Fruit fly (Drosophila melanogaster) S2 (cell line): ENCODE measurements around the gene CG32391.

Experiments used
- CG8478 ChIP-seq: fragments of >200 bp; optimal IDR thresholded peaks from 2 replicates; lab custom pipeline; 2018
- CTCF ChIP-seq, 2 experiments: fragments of >200 bp; optimal IDR thresholded peaks; 2 replicates each; lab custom pipeline; 2018

dm6 chr3L:7094020-7094419 is 25.0 kb upstream of the CG32391 start:
- TF ChIP-seq CG8478: no peak
- no peak for TF ChIP-seq CTCF (optimal IDR thresholded peaks at IDR 0.05; lab: Kevin White, UChicago)
